Fruit fly (Drosophila melanogaster): Measurements from ENCODE around the gene CG17162.

The CG17162 gene

DNA sequence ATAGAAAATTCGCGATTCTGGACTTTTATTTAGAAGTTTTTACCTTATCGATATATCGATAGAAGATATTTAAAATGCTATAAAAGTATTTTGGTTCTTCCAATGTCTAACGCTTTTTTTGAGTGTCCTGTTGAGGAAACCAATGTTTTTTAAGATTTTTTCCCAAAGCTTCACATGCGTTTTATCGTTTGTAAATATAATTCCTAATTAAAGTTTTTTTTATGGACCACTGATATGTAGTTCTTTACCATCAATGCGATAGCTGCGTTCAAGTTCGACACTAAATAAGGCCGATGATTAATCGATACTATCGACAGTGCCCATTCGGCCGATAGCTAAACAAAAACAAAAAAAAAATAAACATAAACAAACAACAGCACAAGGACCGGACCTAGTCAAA, 9.2 kb upstream of the CG17162 start, which contains the start of gene ATbp (continued):
- no peak for TF ChIP-seq Camta (GFP tag; optimal IDR thresholded peaks at IDR 0.05)
- no peak for TF ChIP-seq CG2875 (GFP tag; optimal IDR thresholded peaks at IDR 0.05)
- TF ChIP-seq Med (GFP tag): peak; percentile 36
- TF ChIP-seq croc (GFP tag; conservative IDR thresholded peaks at IDR 0.05): no peak
- peak; percentile 96 for TF ChIP-seq hb (GFP tag; IDR thresholded peaks at IDR 0.05; ENCODE audit: partially characterized antibody)
- no peak for TF ChIP-seq br (optimal IDR thresholded peaks at IDR 0.05)
- TF ChIP-seq chinmo (GFP tag; IDR thresholded peaks at IDR 0.05; ENCODE audit: partially characterized antibody): peak; percentile 81; the same call in 2 of the 4 replicates
- no peak for TF ChIP-seq CG9437 (GFP tag; optimal IDR thresholded peaks at IDR 0.05)
- TF ChIP-seq ATbp (GFP tag; optimal IDR thresholded peaks at IDR 0.05): no peak
- TF ChIP-seq CG2129 (GFP tag; IDR thresholded peaks at IDR 0.05; ENCODE audit: partially characterized antibody): peak; percentile 83
- no peak for TF ChIP-seq TFAM (GFP tag; optimal IDR thresholded peaks at IDR 0.05)
- no peak for TF ChIP-seq CG17359 (tag; optimal IDR thresholded peaks at IDR 0.05)
- TF ChIP-seq CG7839 (tag; optimal IDR thresholded peaks at IDR 0.05): no peak
- TF ChIP-seq CG10979 (tag; optimal IDR thresholded peaks at IDR 0.05): no peak
- no peak for TF ChIP-seq Dad (GFP tag; optimal IDR thresholded peaks at IDR 0.05)
- peak; percentile 85 for TF ChIP-seq tna (GFP tag; IDR thresholded peaks at IDR 0.05; ENCODE audit: partially characterized antibody)
- no peak for TF ChIP-seq Lpt (GFP tag; optimal IDR thresholded peaks at IDR 0.05)
- TF ChIP-seq CG4854 (GFP tag; optimal IDR thresholded peaks at IDR 0.05): no peak
- TF ChIP-seq salm (tag; optimal IDR thresholded peaks at IDR 0.05): no peak
- TF ChIP-seq row (GFP tag; IDR thresholded peaks at IDR 0.05): peak; percentile 75
- no peak; the same call in 1 of the 2 replicates for TF ChIP-seq Rfx (GFP tag; IDR thresholded peaks at IDR 0.05)
- TF ChIP-seq CG16863 (GFP tag; optimal IDR thresholded peaks at IDR 0.05): no peak
- no peak for TF ChIP-seq CG7987 (GFP tag; optimal IDR thresholded peaks at IDR 0.05)
- TF ChIP-seq crol (GFP tag; IDR thresholded peaks at IDR 0.05): no peak
- no peak for TF ChIP-seq lbe (GFP tag; optimal IDR thresholded peaks at IDR 0.05)
- TF ChIP-seq lov (optimal IDR thresholded peaks at IDR 0.05): no peak
- no peak for TF ChIP-seq lov (GFP tag; IDR thresholded peaks at IDR 0.05)
- TF ChIP-seq p53 (GFP tag; optimal IDR thresholded peaks at IDR 0.05): no peak
- no peak for TF ChIP-seq CG32767 (GFP tag; IDR thresholded peaks at IDR 0.05)
- no peak for TF ChIP-seq HLHmδ (GFP tag; optimal IDR thresholded peaks at IDR 0.05)
- 0 out of 3 replicates have a peak, but pooled peaks have one; percentile 14 for TF ChIP-seq Dbx (GFP tag; IDR thresholded peaks at IDR 0.05)
- TF ChIP-seq Max (GFP tag; optimal IDR thresholded peaks at IDR 0.05): no peak
- TF ChIP-seq wek (GFP tag; optimal IDR thresholded peaks at IDR 0.05): no peak
- TF ChIP-seq Nf-YA (GFP tag; IDR thresholded peaks at IDR 0.05): no peak
- no peak for TF ChIP-seq luna (GFP tag; optimal IDR thresholded peaks at IDR 0.05)
- no peak for TF ChIP-seq CG4707 (GFP tag; optimal IDR thresholded peaks at IDR 0.05)
- peak; percentile 63 for TF ChIP-seq sqz (GFP tag; optimal IDR thresholded peaks at IDR 0.05)
- peak; percentile 19; the same call in 1 of the 2 replicates for TF ChIP-seq CG32532 (GFP tag; IDR thresholded peaks at IDR 0.05)
- peak; percentile 18 for TF ChIP-seq Hsf (GFP tag; optimal IDR thresholded peaks at IDR 0.05)
- TF ChIP-seq tll (GFP tag; optimal IDR thresholded peaks at IDR 0.05): no peak
- no peak for TF ChIP-seq esg (GFP tag; conservative IDR thresholded peaks at IDR 0.05)
- TF ChIP-seq nerfin-2 (GFP tag; IDR thresholded peaks at IDR 0.05; ENCODE audit: partially characterized antibody): peak; percentile 90
- TF ChIP-seq ind (GFP tag; optimal IDR thresholded peaks at IDR 0.05): no peak
- no peak for TF ChIP-seq CG18262 (tag; optimal IDR thresholded peaks at IDR 0.05)
- no peak for TF ChIP-seq CG9215 (GFP tag; IDR thresholded peaks at IDR 0.05)
- no peak for TF ChIP-seq Sox102F (GFP tag; optimal IDR thresholded peaks at IDR 0.05)
- no peak for TF ChIP-seq Sry-β (GFP tag; optimal IDR thresholded peaks at IDR 0.05)
- TF ChIP-seq dpn (GFP tag; optimal IDR thresholded peaks at IDR 0.05): no peak
- TF ChIP-seq fu2 (GFP tag; optimal IDR thresholded peaks at IDR 0.05): no peak
- no peak for TF ChIP-seq CG7271 (tag; optimal IDR thresholded peaks at IDR 0.05)
- no peak for TF ChIP-seq danr (GFP tag; IDR thresholded peaks at IDR 0.05)
- TF ChIP-seq CG8478 (optimal IDR thresholded peaks at IDR 0.05): no peak
